Fruit fly (Drosophila melanogaster) S2 (cell line): ENCODE data around the gene CG34266.

ENCODE experiments used
- CG8478 ChIP-seq: fragments of >200 bp; optimal IDR thresholded peaks from 2 replicates; lab custom pipeline; 2018
- CTCF ChIP-seq, 2 experiments: fragments of >200 bp; optimal IDR thresholded peaks; 2 replicates each; lab custom pipeline; 2018

CG34266 gene

DNA sequence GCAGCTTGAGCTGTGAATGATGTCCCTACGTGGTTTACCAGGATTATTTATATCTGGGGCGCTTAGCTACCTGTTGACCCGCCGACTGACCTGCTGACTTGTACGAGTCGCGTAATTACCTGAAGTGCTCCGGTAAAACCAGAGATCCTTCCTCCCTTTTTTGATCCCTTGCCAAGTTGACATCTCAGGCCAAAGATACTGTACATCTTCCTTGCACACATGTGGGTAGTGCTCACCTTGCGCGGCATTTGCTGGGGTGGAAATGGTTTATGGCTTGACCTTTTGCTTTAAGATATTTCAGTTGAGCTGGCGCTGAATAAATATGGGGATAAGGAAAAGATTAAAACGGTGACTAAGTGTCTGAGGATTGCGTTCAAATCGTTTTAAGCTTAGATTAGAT is 17.2 kb downstream of the CG34266 start, which contains the start of gene CG15876:
Gene CG15876 (minus strand): TSS at position 23 of the 400 bp plus-strand sequence.
- TF ChIP-seq CTCF (optimal IDR thresholded peaks at IDR 0.05; lab: Kevin White, UChicago): no peak
- no peak for TF ChIP-seq CG8478

DNA sequence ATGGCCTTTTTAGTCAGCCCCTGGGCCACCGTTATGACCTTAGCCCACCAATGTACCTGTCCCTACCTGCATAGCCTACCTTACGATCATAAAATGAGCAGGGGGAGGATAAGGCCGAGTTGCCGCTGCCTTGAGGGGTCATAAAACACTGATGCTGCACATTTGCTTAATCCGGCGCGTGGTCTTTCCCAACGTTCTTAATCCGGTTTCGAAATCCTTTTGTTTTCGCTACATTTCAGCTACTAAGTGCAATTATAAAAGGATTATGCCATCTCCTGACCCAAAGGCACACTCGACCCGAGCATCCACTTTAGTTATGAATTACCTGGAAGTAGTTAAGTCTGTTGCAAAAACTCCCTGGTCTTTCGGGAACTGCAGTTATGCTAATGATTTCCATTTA is 18.7 kb downstream of the CG34266 start:
- no peak for TF ChIP-seq CTCF (optimal IDR thresholded peaks at IDR 0.05; lab: Kevin White, UChicago)
- no peak for TF ChIP-seq CG8478

DNA sequence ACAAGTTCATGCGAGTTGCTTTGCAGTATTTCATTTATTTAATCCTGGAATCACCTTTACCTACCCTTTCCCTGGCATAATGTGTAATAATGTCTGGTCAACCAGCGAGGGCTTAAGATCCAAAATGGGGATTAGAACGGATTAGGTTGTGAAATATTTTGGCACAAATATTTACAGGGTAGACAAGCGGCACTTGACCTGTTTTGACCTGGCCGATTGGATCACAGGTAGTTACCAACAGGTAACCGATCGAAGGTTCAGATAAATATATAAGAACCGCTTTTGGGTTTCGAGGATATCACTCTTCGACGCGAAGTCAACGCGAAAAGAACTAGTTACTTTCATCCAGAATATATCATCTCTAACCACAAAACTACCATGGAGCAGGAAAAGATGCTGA is 19.7 kb downstream of the CG34266 start, which contains the start of gene CG13713:
Gene CG13713 (plus strand): TSS at position 301 of the 400 bp plus-strand sequence.
- TF ChIP-seq CTCF (optimal IDR thresholded peaks at IDR 0.05; lab: Kevin White, UChicago): no peak
- no peak for TF ChIP-seq CG8478

DNA sequence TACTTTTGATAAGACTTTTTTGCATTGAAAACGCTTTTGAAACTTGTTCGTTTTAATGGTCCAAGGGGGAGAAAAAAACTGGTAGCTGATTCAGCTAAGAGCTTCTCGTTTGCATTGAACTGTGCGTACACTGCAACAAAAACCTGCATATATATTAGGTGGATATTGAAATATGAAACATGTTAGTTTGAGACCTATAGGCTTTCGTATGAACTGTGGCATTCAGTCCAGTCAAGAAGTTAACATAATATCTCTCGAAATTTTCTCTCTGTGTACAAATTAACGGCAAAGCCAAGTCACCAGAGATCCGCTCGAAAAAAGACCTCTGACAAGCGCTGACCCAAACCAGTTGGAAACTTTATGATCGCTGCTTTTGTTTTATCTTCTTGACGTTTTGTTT is 20.4 kb downstream of the CG34266 start:
- no peak for TF ChIP-seq CTCF (optimal IDR thresholded peaks at IDR 0.05; lab: Kevin White, UChicago)
- no peak for TF ChIP-seq CG8478

DNA sequence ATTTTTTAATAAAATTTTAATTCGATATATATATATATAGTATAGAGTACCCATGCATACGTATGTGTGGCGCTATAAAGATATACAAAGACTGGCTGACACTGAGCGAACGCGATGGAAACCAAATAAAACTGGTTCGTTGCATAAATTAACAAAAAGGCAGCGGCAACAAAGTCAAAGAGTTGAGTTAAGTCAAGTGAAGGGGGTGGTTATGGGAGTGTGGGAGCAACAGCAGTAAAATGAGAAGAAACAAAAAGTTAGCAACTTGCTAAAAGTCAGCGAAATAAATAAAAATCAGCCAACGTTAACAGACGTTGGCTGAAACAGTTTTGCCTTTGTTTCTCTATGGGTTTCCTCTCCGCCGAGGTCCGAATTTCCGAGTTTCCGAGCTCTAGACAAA is 20.9 kb downstream of the CG34266 start:
- TF ChIP-seq CG8478: no peak
- TF ChIP-seq CTCF (optimal IDR thresholded peaks at IDR 0.05; lab: Kevin White, UChicago): no peak

DNA sequence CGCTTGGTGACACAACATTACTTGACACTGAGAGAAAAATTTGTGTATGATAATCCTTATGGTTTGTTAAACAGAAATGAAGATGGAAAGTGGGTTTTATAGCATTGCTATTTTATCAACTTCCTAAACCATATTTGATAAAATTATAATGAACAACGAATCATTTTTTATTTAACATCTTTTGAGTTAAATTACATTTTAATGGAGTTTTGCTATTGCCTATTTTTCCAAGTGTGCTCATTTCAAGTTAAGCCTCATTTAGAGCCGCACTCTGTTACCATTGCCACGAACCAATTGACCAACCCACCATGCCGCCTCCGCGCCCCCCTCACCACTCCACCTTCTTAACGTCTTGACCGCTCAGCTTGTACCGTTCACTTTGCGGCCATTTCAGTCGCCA is 22.5 kb downstream of the CG34266 start:
- TF ChIP-seq CTCF (optimal IDR thresholded peaks at IDR 0.05; lab: Kevin White, UChicago): no peak
- no peak for TF ChIP-seq CG8478

DNA sequence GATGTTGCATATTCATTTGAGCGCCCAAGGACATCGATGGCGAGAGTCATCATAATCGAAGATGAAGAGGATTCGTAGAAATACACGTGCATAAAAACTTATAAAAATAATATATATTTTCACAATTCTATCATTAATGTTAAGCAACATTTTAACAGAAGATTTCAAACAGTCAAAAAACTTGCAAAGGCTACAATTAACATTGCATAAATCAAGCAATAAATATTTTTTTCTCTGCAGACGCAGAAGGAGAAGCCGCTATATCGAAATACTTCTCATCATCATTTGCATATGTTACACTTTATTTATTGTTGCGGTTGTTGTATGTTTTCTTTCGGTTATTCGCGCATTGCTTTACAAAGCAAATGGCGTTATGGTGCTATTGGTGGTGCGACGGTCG is 24.4 kb downstream of the CG34266 start:
- TF ChIP-seq CTCF (optimal IDR thresholded peaks at IDR 0.05; lab: Kevin White, UChicago): no peak
- no peak for TF ChIP-seq CG8478

DNA sequence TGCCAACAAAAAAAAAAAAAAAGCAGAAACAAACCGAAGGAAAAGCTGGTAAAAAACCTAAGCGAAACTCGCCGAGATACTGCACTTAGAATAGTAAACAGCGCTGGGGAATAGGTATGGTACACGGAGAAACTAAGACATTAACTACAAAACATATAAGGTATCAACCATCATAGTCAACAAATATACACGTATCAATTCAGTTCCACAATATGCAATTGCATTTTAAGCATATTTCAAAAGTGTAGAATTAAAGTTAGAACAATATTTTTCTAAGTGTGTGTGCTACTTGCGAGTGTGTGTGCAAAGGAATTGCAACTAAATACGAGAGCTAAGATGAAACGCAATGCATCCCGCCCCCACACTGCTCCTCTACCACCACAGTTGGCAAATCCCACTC is 30.2 kb downstream of the CG34266 start:
- TF ChIP-seq CG8478: no peak
- TF ChIP-seq CTCF (optimal IDR thresholded peaks at IDR 0.05; lab: Kevin White, UChicago): no peak

DNA sequence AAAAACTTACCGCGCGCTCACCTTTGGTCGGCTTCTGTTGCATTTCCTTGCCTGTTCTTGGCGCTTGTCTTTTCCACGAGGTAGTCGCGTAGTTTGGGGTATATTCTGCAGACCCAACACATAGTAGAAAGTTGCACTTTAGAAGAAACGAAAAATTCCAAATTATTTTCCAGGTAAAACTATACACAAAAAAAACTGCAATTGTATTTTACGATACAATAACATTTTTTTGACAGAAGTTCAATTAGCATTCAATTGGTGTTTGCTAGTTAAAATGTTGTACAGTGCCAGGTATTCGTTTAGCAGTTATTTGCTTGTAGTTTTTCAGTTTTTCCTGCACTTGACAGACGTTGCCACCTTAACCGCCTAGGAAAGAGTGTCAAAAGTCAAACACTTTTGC is 30.9 kb downstream of the CG34266 start:
- TF ChIP-seq CG8478: no peak
- TF ChIP-seq CTCF (optimal IDR thresholded peaks at IDR 0.05; lab: Kevin White, UChicago): no peak

DNA sequence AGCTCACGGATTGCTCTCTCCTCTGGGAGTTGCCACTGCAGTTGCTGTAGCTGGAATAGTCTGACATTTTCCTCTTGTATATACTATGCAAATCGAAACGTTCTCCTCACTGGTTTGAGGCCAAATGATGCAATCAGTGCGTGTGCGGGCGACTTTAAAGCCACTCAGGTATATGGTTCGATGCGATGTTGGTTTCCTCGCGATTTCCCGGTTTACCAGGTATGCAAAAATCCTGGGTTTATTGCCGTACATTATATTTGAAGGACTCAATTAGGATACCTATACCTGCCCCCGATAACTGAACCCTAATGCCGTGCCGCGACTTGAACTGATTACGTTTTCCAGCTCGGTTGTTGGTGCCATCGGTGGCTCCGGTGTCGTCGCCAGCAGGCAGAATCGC is 32.2 kb downstream of the CG34266 start, which contains the start of gene CG13712:
Gene CG13712 (minus strand): TSS at position 101 of the 400 bp plus-strand sequence.
- TF ChIP-seq CTCF (optimal IDR thresholded peaks at IDR 0.05; lab: Kevin White, UChicago) (no peak), CG8478 (no peak)

DNA sequence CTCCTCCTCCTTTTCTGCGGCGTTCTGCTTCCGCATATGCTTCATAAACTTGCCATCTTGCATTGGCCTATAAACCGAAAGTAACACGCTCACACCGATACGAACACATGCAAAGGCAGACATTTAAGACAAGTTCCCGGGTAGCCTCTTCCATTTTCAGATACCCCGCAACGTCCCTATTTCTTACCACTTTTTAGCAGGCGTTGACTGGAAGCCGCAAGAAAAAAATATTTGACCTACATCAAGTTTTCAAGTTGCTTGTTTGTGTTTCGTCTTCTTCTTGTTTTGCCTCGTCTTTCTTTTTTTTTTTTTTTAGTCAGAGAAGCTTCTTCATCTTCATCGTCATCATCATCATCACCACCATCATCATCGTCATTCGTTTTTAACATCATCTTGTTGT is 42.1 kb downstream of the CG34266 start:
- TF ChIP-seq CTCF (optimal IDR thresholded peaks at IDR 0.05; lab: Kevin White, UChicago) (no peak), CG8478 (no peak)

DNA sequence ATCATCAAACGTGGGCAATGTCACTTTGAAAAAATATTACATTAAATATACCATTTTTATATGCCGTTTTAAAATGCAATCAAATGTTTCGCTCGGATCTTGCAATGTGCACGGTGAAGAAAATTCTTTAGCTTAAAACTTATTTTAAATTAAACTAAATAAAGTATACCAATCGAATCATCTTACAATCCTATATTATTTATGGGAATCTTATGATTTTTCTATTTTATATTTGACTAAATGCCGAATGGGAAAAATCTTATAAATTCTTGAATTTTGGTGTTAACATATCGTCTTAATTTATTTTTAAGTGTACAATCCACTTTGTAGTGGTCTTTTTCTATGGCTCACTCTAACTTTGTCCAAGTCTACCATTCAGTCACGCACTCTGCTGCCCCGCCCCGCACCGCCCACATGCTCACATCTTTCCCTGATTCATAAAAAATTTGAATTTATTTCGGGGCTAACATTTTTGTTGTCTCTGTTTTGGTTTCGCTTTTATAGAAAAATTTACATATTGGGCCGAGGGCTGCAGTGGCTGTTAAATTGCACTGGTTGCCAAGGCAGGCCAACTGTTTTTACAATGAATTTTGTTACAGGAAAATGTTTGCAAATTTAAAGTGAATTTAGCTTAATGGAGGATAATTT is 43.0 kb downstream of the CG34266 start:
- TF ChIP-seq CTCF (optimal IDR thresholded peaks at IDR 0.05; lab: Kevin White, UChicago) (no peak), CG8478 (no peak)

DNA sequence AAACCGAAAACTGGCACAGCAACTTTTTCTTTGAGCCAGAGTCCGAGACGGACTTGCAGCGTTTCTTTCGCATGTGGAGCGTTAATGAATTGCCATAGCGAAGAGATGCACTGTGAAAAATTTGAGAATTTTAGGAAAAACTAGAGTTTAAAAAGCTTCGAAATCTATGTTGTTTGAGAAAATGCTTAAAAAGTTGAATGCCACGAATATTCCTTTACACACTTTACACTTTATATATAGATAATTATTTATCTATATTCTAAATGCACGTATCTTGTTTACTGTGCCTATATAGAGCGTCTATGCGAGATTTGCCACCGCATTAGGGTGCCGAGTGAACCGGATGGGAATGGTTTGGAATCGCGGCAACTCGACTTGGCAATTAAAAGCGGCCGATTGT is 44.3 kb downstream of the CG34266 start:
- TF ChIP-seq CG8478 (no peak), CTCF (optimal IDR thresholded peaks at IDR 0.05; lab: Kevin White, UChicago) (no peak)
